Worm (Caenorhabditis elegans) whole organism, L4/young adult: Measurements from ENCODE around the gene sru-37.

Source experiments
- W03F9.2 ChIP-seq: fragments of 150-350 bp; optimal IDR thresholded peaks from 2 replicates; lab custom pipeline; 2014; ENCODE audit warnings: missing biosample characterization, missing genetic modification characterization
- him-1 ChIP-seq: sonication (generic microtip); optimal IDR thresholded peaks from 2 replicates; lab custom pipeline; 2016; ENCODE audit warnings: missing genotype, missing genetic modification reagents, missing genetic modification characterization, missing compliant biosample characterization

DNA sequence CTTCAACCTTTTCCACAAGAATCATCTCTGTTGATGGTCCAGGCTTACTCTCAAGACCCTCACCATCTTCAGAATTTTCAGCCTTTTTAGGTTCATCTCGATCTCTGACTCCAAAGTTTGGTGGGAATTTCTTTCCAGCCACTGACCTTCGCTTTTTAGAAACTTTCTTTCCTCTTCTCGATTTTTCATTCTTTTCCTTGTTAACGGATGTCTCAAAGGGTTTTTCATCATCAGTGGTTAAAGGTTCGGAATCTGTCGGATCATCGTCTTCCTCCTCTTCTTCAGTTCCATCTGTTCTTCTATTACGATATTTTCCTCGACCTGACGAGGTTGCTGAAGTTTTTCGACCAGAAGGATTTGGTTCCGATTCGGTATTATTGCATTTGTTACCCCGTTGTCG is 43.3 kb downstream of the sru-37 start:
- no peak for TF ChIP-seq W03F9.2 (tag; lab: Kevin White, UChicago)
- TF ChIP-seq him-1 (tag; lab: Kevin White, UChicago), result no peak
